Fruit fly (Drosophila melanogaster) whole organism, wandering third instar larva: ENCODE data around the gene CG5644.

Experiments
- Abd-B ChIP-seq: fragments of >200 bp; optimal IDR thresholded peaks from 2 replicates; lab custom pipeline; 2017; ENCODE audit warnings: missing biosample characterization, missing genetic modification characterization
- CG32264 ChIP-seq: fragments of 200-800 bp; sonication (Bioruptor generic); optimal IDR thresholded peaks from 2 replicates; lab custom pipeline; 2016; ENCODE audit warnings: missing biosample characterization, missing genetic modification characterization
- CG9705 ChIP-seq: fragments of 200-800 bp; sonication (Bioruptor generic); optimal IDR thresholded peaks from 2 replicates; lab custom pipeline; 2018; ENCODE audit warnings: missing biosample characterization, mild to moderate bottlenecking, missing genetic modification characterization
- CrebA ChIP-seq: fragments of 200-800 bp; sonication (Bioruptor generic); optimal IDR thresholded peaks from 2 replicates; lab custom pipeline; 2016; ENCODE audit warnings: missing biosample characterization, mild to moderate bottlenecking, missing genetic modification characterization, borderline replicate concordance
- Dfd ChIP-seq: fragments of >200 bp; optimal IDR thresholded peaks from 2 replicates; lab custom pipeline; 2017; ENCODE audit warnings: missing biosample characterization, missing genetic modification characterization
- Dif ChIP-seq: fragments of 200-275, 200-300 bp; sonication (Bioruptor generic); optimal IDR thresholded peaks from 2 replicates; lab custom pipeline; 2018; ENCODE audit warnings: missing biosample characterization, missing genetic modification characterization; ENCODE audit not compliant: partially characterized antibody
- GATAd ChIP-seq: sonication (Bioruptor generic); optimal IDR thresholded peaks from 2 replicates; lab custom pipeline; 2016; ENCODE audit warnings: missing biosample characterization, missing genetic modification characterization
- HLH106 ChIP-seq: fragments of 200-800 bp; optimal IDR thresholded peaks from 3 replicates; lab custom pipeline; 2019; ENCODE audit warnings: missing biosample characterization, mild to moderate bottlenecking, missing genetic modification characterization, moderate library complexity
- Hnf4 ChIP-seq: fragments of 200-800 bp; sonication (Bioruptor generic); optimal IDR thresholded peaks from 2 replicates; lab custom pipeline; 2016; ENCODE audit warnings: missing biosample characterization, mild to moderate bottlenecking, missing genetic modification characterization
- Hr78 ChIP-seq: fragments of >200 bp; optimal IDR thresholded peaks from 2 replicates; lab custom pipeline; 2017; ENCODE audit warnings: missing biosample characterization, missing genetic modification characterization
- Hr83 ChIP-seq: fragments of 200-300 bp; sonication (Bioruptor generic); optimal IDR thresholded peaks from 2 replicates; lab custom pipeline; 2016; ENCODE audit warnings: missing biosample characterization, mild to moderate bottlenecking, missing genetic modification characterization, moderate library complexity; ENCODE audit not compliant: poor library complexity, severe bottlenecking
- Jra ChIP-seq: sonication (Bioruptor generic); optimal IDR thresholded peaks from 2 replicates; lab custom pipeline; 2016; ENCODE audit warnings: missing biosample characterization, missing genetic modification characterization
- Mio ChIP-seq: sonication (Bioruptor generic); optimal IDR thresholded peaks from 2 replicates; lab custom pipeline; 2016; ENCODE audit warnings: missing biosample characterization, missing genetic modification characterization
- Myc ChIP-seq: fragments of >200 bp; optimal IDR thresholded peaks from 2 replicates; lab custom pipeline; 2017
- N ChIP-seq: fragments of >200 bp; optimal IDR thresholded peaks from 2 replicates; lab custom pipeline; 2018; ENCODE audit warnings: missing biosample characterization, missing external identifiers, missing genetic modification characterization
- OdsH ChIP-seq: fragments of 200-800 bp; sonication (Bioruptor generic); optimal IDR thresholded peaks from 2 replicates; lab custom pipeline; 2016; ENCODE audit warnings: missing biosample characterization, mild to moderate bottlenecking, missing genetic modification characterization
- Rel ChIP-seq, 2 experiments: fragments of 200-800 bp; sonication (Bioruptor generic) in 1 of 2; optimal IDR thresholded peaks; 2 replicates in 1 of 2; 3 replicates in 1 of 2; lab custom pipeline; 2016 to 2019; ENCODE audit warnings: mild to moderate bottlenecking in 2 of 2, missing biosample characterization in 2 of 2, missing genetic modification characterization in 2 of 2, moderate library complexity in 1 of 2
- Sp1 ChIP-seq: fragments of 200-800 bp; sonication (Bioruptor generic); optimal IDR thresholded peaks from 3 replicates; lab custom pipeline; 2019; ENCODE audit warnings: missing biosample characterization, mild to moderate bottlenecking, missing genetic modification characterization, moderate library complexity
- Vsx2 ChIP-seq: fragments of 200-300, 225-300 bp; sonication (Bioruptor generic); optimal IDR thresholded peaks from 2 replicates; lab custom pipeline; 2018; ENCODE audit warnings: missing biosample characterization, missing genetic modification characterization; ENCODE audit not compliant: partially characterized antibody
- br ChIP-seq: fragments of 200-800 bp; sonication (Bioruptor generic); optimal IDR thresholded peaks from 2 replicates; lab custom pipeline; 2016; ENCODE audit warnings: missing biosample characterization, missing genetic modification characterization
- brk ChIP-seq: fragments of 200-800 bp; sonication (Bioruptor generic); optimal IDR thresholded peaks from 2 replicates; lab custom pipeline; 2016; ENCODE audit warnings: missing biosample characterization, mild to moderate bottlenecking, missing genetic modification characterization
- dl ChIP-seq, 2 experiments: fragments of 175-275, 200-275 bp in 1 of 2; fragments of 200-275 bp in 1 of 2; sonication (Bioruptor generic); optimal IDR thresholded peaks; lab custom pipeline; 2018; ENCODE audit warnings: mild to moderate bottlenecking in 2 of 2, missing biosample characterization in 2 of 2, missing genetic modification characterization in 2 of 2, moderate library complexity in 2 of 2; ENCODE audit not compliant: partially characterized antibody in 2 of 2, insufficient read depth in 1 of 2
- dmrt93B ChIP-seq: fragments of 200-800 bp; sonication (Bioruptor generic); optimal IDR thresholded peaks from 2 replicates; lab custom pipeline; 2018; ENCODE audit warnings: missing biosample characterization, mild to moderate bottlenecking, missing genetic modification characterization
- dsf ChIP-seq: sonication (Bioruptor generic); optimal IDR thresholded peaks from 2 replicates; lab custom pipeline; 2016; ENCODE audit warnings: missing biosample characterization, missing genetic modification characterization, borderline replicate concordance
- ey ChIP-seq: fragments of 200-800 bp; sonication (Bioruptor generic); optimal IDR thresholded peaks from 2 replicates; lab custom pipeline; 2016; ENCODE audit warnings: missing biosample characterization, missing genetic modification characterization
- foxo ChIP-seq, 2 experiments: fragments of 200-800 bp; sonication (Bioruptor generic); optimal IDR thresholded peaks; 2 replicates in 1 of 2; 3 replicates in 1 of 2; lab custom pipeline; 2016 to 2017; ENCODE audit warnings: missing biosample characterization in 2 of 2, missing genetic modification characterization in 2 of 2
- fru ChIP-seq: fragments of 200-800 bp; sonication (Bioruptor generic); optimal IDR thresholded peaks from 3 replicates; lab custom pipeline; 2016; ENCODE audit warnings: missing biosample characterization, mild to moderate bottlenecking, missing genetic modification characterization
- h ChIP-seq: fragments of 200-800 bp; sonication (Bioruptor generic); optimal IDR thresholded peaks from 3 replicates; lab custom pipeline; 2016; ENCODE audit warnings: missing biosample characterization, mild to moderate bottlenecking, missing genetic modification characterization
- jim ChIP-seq: fragments of 175-275, 200-325 bp; sonication (Bioruptor generic); optimal IDR thresholded peaks from 2 replicates; lab custom pipeline; 2016; ENCODE audit warnings: missing biosample characterization, mild to moderate bottlenecking, missing genetic modification characterization
- lola ChIP-seq: fragments of >200 bp; optimal IDR thresholded peaks from 2 replicates; lab custom pipeline; 2017; ENCODE audit warnings: missing biosample characterization, missing genetic modification characterization
- pan ChIP-seq: fragments of >200 bp; optimal IDR thresholded peaks from 2 replicates; lab custom pipeline; 2017
- psq ChIP-seq: fragments of 200-800 bp; sonication (Bioruptor generic); optimal IDR thresholded peaks from 3 replicates; lab custom pipeline; 2017; ENCODE audit warnings: missing biosample characterization, mild to moderate bottlenecking, missing genetic modification characterization, moderate library complexity
- rgr ChIP-seq: fragments of 200-800 bp; sonication (Bioruptor generic); optimal IDR thresholded peaks from 3 replicates; lab custom pipeline; 2016; ENCODE audit warnings: missing biosample characterization, mild to moderate bottlenecking, missing genetic modification characterization
- sage ChIP-seq: fragments of 200-800 bp; sonication (Bioruptor generic); optimal IDR thresholded peaks from 2 replicates; lab custom pipeline; 2016; ENCODE audit warnings: missing biosample characterization, mild to moderate bottlenecking, missing genetic modification characterization
- sv ChIP-seq: fragments of 200-800 bp; sonication (Bioruptor generic); optimal IDR thresholded peaks from 3 replicates; lab custom pipeline; 2016; ENCODE audit warnings: missing biosample characterization, missing genetic modification characterization
- tai ChIP-seq: sonication (Bioruptor generic); optimal IDR thresholded peaks from 2 replicates; lab custom pipeline; 2016; ENCODE audit warnings: missing biosample characterization, missing genetic modification characterization
- usp ChIP-seq: fragments of >200 bp; optimal IDR thresholded peaks from 2 replicates; lab custom pipeline; 2017; ENCODE audit warnings: missing biosample characterization, missing genetic modification characterization
- woc ChIP-seq: sonication (Bioruptor generic); optimal IDR thresholded peaks from 2 replicates; lab custom pipeline; 2016; ENCODE audit warnings: missing biosample characterization, mild to moderate bottlenecking, missing genetic modification characterization

Gene CG5644

DNA sequence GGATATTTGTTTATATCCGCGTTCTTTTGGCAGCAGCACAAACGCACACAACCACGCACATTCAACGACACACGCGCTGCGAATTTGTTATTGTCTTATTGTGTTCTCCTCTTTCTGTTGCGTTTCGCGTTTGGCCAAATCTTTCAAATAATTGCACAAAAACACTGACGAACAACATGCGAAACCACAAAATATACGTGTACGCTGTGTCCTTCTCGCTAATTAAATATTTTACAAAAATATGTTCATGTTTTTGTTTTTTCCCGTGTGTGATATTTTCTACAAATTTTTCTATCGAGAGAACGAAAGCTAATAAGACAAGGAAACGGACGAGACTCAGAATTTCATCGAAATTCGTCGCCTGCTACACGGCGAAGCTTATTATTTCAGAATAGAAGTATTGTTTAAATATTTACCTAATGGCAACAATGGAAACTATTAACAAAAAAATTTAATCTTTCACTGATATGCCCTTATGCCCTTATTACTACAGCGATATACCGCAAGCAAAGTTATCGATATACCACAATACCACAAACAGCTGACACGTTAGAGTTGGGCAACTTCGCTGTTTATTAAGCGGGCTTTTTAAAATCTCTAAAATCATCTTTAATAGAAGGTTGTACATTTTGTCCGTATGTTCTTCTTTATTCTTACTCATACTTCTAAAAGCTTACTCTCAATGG, 25.6 kb downstream of the CG5644 start, which contains the start of the genes CG43783 and orb2:
Gene CG43783 (minus strand): TSS at position 311 of the 686 bp plus-strand sequence.
Gene orb2 (minus strand): TSS at position 502 of the 686 bp plus-strand sequence.
- TF ChIP-seq CG32264 (GFP tag; lab: Kevin White, UChicago) (peak; percentile 10), Hr83 (peak; percentile 6), psq (peak; percentile 31), brk (no peak), fru (GFP tag; lab: Kevin White, UChicago) (peak; percentile 89), GATAd (GFP tag; lab: Kevin White, UChicago) (no peak), Vsx2 (GFP tag; lab: Kevin White, UChicago) (peak; percentile 64), Sp1 (GFP tag; lab: Kevin White, UChicago) (no peak)

DNA sequence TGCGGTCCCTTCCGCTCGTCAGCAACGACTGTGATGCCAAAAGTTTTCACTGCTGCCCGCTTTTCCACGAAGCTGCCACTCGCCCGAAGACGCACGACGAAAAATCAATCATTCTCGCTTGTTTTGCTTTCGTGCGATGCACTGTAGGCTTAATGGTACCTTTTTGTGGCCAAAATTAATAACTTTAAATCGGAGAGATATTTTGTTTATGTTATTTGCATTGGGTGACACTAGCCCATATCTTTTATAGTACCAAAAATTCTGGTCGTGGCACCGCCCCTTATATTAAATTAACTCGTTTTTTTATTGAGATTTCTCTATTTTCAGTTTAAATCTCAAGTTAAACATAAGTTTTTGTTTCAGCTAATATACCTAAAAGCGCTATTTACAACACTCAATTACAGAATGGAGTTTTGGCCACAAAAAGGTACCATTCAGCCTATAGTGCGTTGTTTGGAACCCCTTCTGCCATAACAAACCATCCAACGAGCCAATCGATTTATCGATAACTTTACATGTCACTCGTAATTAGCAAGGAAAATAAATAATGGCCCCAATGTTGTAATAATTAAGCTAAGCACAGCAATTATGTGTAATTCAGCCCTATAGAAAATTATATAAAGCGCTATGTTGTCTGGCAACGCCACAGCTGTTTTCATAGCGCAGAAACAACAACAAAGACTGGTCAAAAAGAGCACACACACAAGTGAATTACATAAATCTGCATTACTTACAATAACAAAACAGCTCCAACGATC, 26.3 kb downstream of the CG5644 start:
- TF ChIP-seq Hr78 (GFP tag; lab: Kevin White, UChicago) (no peak), h (GFP tag; lab: Kevin White, UChicago) (peak; percentile 56), HLH106 (tag; lab: Kevin White, UChicago) (peak; percentile 66), CG32264 (GFP tag; lab: Kevin White, UChicago) (no peak), N (GFP tag; lab: Kevin White, UChicago) (no peak), Myc (lab: Kevin White, UChicago) (no peak), woc (GFP tag; lab: Kevin White, UChicago) (peak; percentile 65), Sp1 (GFP tag; lab: Kevin White, UChicago) (peak; percentile 61), fru (GFP tag; lab: Kevin White, UChicago) (peak; percentile 43), Dfd (GFP tag; lab: Kevin White, UChicago) (no peak), Hr83 (no peak), Rel (GFP tag; optimal IDR thresholded peaks at IDR 0.05; lab: Kevin White, UChicago) (no peak), Rel (tag; optimal IDR thresholded peaks at IDR 0.05; lab: Kevin White, UChicago) (no peak), Abd-B (no peak), brk (no peak), psq (no peak), tai (no peak), ey (GFP tag; lab: Kevin White, UChicago) (peak; percentile 36), dsf (GFP tag; lab: Kevin White, UChicago) (no peak), GATAd (GFP tag; lab: Kevin White, UChicago) (no peak), jim (GFP tag; lab: Kevin White, UChicago) (no peak), dmrt93B (GFP tag; lab: Kevin White, UChicago) (no peak), Hnf4 (GFP tag; lab: Kevin White, UChicago) (peak; percentile 29), Jra (GFP tag; lab: Kevin White, UChicago) (no peak), sage (GFP tag; lab: Kevin White, UChicago) (no peak), lola (GFP tag; lab: Kevin White, UChicago) (no peak), Dif (GFP tag; lab: Kevin White, UChicago) (peak; percentile 4), foxo (GFP tag; optimal IDR thresholded peaks at IDR 0.05; lab: Kevin White, UChicago) (peak in 1 of 2 experiments; percentile 62), br (GFP tag; lab: Kevin White, UChicago) (peak; percentile 58), Mio (GFP tag; lab: Kevin White, UChicago) (no peak), Vsx2 (GFP tag; lab: Kevin White, UChicago) (peak; percentile 53), rgr (GFP tag; lab: Kevin White, UChicago) (peak; percentile 32), CG9705 (GFP tag; lab: Kevin White, UChicago) (no peak), dl (GFP tag; optimal IDR thresholded peaks at IDR 0.05; lab: Kevin White, UChicago; ENCODE audit: insufficient read depth in 1 of 2, partially characterized antibody in 2 of 2) (no peak), sv (peak; percentile 12), pan (lab: Kevin White, UChicago) (no peak), usp (GFP tag; lab: Kevin White, UChicago) (no peak), CrebA (GFP tag; lab: Kevin White, UChicago) (no peak), OdsH (peak; percentile 15)
